Fruit fly (Drosophila melanogaster) whole organism, embryonic: Measurements from ENCODE around the gene CG7889.

Experiments used
- Abd-B ChIP-seq: fragments of 200-800 bp; sonication (Bioruptor generic); optimal IDR thresholded peaks from 2 replicates; lab custom pipeline; 2018; ENCODE audit warnings: missing biosample characterization, mild to moderate bottlenecking, missing genetic modification characterization, moderate library complexity
- CG10321 ChIP-seq: fragments of 200-800 bp; sonication (Bioruptor generic); IDR thresholded peaks from 2 replicates; pipeline ENCODE4 v1.3.6; 2022; ENCODE audit warnings: missing biosample characterization, missing genetic modification characterization
- CG11247 ChIP-seq: fragments of 200-800 bp; sonication (Bioruptor generic); IDR thresholded peaks from 2 replicates; pipeline ENCODE4 v1.3.6; 2022; ENCODE audit warnings: missing biosample characterization, missing genetic modification characterization
- CG1233 ChIP-seq: fragments of 200-800 bp; sonication (Bioruptor generic); optimal IDR thresholded peaks from 4 replicates; lab custom pipeline; 2018; ENCODE audit warnings: missing biosample characterization, mild to moderate bottlenecking, missing genetic modification characterization
- CG13296 ChIP-seq: fragments of 200-800 bp; sonication (Bioruptor generic); optimal IDR thresholded peaks from 3 replicates; lab custom pipeline; 2018; ENCODE audit warnings: missing biosample characterization, mild to moderate bottlenecking, missing genetic modification characterization
- CG2116 ChIP-seq: fragments of 200-800 bp; sonication (Bioruptor generic); optimal IDR thresholded peaks from 3 replicates; lab custom pipeline; 2018; ENCODE audit warnings: missing biosample characterization, mild to moderate bottlenecking, missing genetic modification characterization
- CG31365 ChIP-seq: fragments of 200-800 bp; sonication (Bioruptor generic); optimal IDR thresholded peaks from 2 replicates; lab custom pipeline; 2018; ENCODE audit warnings: missing biosample characterization, mild to moderate bottlenecking, missing genetic modification characterization
- CG3281 ChIP-seq: fragments of 200-800 bp; sonication (Bioruptor generic); optimal IDR thresholded peaks from 3 replicates; lab custom pipeline; 2017; ENCODE audit warnings: missing biosample characterization, mild to moderate bottlenecking, missing genetic modification characterization
- CG33557 ChIP-seq: fragments of 200-800 bp; sonication (Bioruptor generic); optimal IDR thresholded peaks from 2 replicates; lab custom pipeline; 2019; ENCODE audit warnings: missing biosample characterization, mild to moderate bottlenecking, missing genetic modification characterization, moderate library complexity
- CG34376 ChIP-seq: fragments of 200-800 bp; sonication (Bioruptor generic); optimal IDR thresholded peaks from 2 replicates; lab custom pipeline; 2018; ENCODE audit warnings: missing biosample characterization, mild to moderate bottlenecking, missing genetic modification characterization
- CG4328 ChIP-seq: fragments of 200-800 bp; sonication (Bioruptor generic); optimal IDR thresholded peaks from 3 replicates; lab custom pipeline; 2017; ENCODE audit warnings: missing biosample characterization, missing genetic modification reagents, missing genetic modification characterization
- CG4617 ChIP-seq: fragments of 200-800 bp; sonication (Bioruptor generic); optimal IDR thresholded peaks from 3 replicates; lab custom pipeline; 2016; ENCODE audit warnings: missing biosample characterization, missing genetic modification characterization, borderline replicate concordance
- CG4730 ChIP-seq: fragments of 200-800 bp; sonication (Bioruptor generic); IDR thresholded peaks from 2 replicates; pipeline ENCODE4 v1.3.6; 2022; ENCODE audit warnings: missing biosample characterization, missing genetic modification characterization
- CG6689 ChIP-seq: fragments of 200-800 bp; sonication (Bioruptor generic); IDR thresholded peaks from 2 replicates; pipeline ENCODE4 v1.3.6; 2022; ENCODE audit warnings: missing biosample characterization, missing genetic modification characterization
- CG7745 ChIP-seq: fragments of 200-800 bp; sonication (Bioruptor generic); optimal IDR thresholded peaks from 2 replicates; lab custom pipeline; 2018; ENCODE audit warnings: missing biosample characterization, mild to moderate bottlenecking, missing genetic modification characterization, moderate library complexity
- CG7987 ChIP-seq: fragments of 200-800 bp; sonication (Bioruptor generic); optimal IDR thresholded peaks from 2 replicates; lab custom pipeline; 2018; ENCODE audit warnings: missing biosample characterization, mild to moderate bottlenecking, missing genetic modification characterization, moderate library complexity
- CG8290 ChIP-seq, 3 experiments: fragments of 200-800 bp; sonication (Bioruptor generic); optimal IDR thresholded peaks; 2 replicates each; lab custom pipeline; 2016 to 2019; ENCODE audit warnings: missing biosample characterization in 3 of 3, missing genetic modification characterization in 3 of 3, mild to moderate bottlenecking in 2 of 3, moderate library complexity in 1 of 3
- CG9609 ChIP-seq: fragments of 200-800 bp; sonication (Bioruptor generic); optimal IDR thresholded peaks from 3 replicates; lab custom pipeline; 2016; ENCODE audit warnings: missing biosample characterization, missing genetic modification characterization
- CG9817 ChIP-seq: fragments of 200-800 bp; sonication (Bioruptor generic); optimal IDR thresholded peaks from 2 replicates; lab custom pipeline; 2018; ENCODE audit warnings: missing biosample characterization, mild to moderate bottlenecking, missing genetic modification characterization, moderate library complexity
- CrebB ChIP-seq: fragments of 200-800 bp; sonication (Bioruptor generic); optimal IDR thresholded peaks from 3 replicates; lab custom pipeline; 2018; ENCODE audit warnings: missing biosample characterization, mild to moderate bottlenecking, missing genetic modification characterization
- Ets97D ChIP-seq: fragments of 200-800 bp; sonication (Bioruptor generic); optimal IDR thresholded peaks from 3 replicates; lab custom pipeline; 2016; ENCODE audit warnings: missing biosample characterization, missing genetic modification characterization
- Fer2 ChIP-seq: fragments of 200-800 bp; sonication (Bioruptor generic); optimal IDR thresholded peaks from 2 replicates; lab custom pipeline; 2018; ENCODE audit warnings: missing biosample characterization, mild to moderate bottlenecking, missing genetic modification characterization, moderate library complexity
- H2.0 ChIP-seq: fragments of 200-800 bp; sonication (Bioruptor generic); IDR thresholded peaks from 2 replicates; pipeline ENCODE4 v1.3.6; 2022; ENCODE audit warnings: missing biosample characterization, missing genetic modification characterization
- Hmx ChIP-seq: fragments of 200-800 bp; sonication (Bioruptor generic); optimal IDR thresholded peaks from 2 replicates; lab custom pipeline; 2016; ENCODE audit warnings: missing biosample characterization, missing genetic modification characterization
- Hr3 ChIP-seq: fragments of 200-800 bp; sonication (Bioruptor generic); optimal IDR thresholded peaks from 3 replicates; lab custom pipeline; 2016; ENCODE audit warnings: missing biosample characterization, missing genetic modification characterization
- Mrtf ChIP-seq: fragments of 200-800 bp; sonication (Bioruptor generic); IDR thresholded peaks from 3 replicates; pipeline ENCODE4 v1.3.6; 2022; ENCODE audit warnings: missing biosample characterization, missing genetic modification characterization
- NC2β ChIP-seq: fragments of 200-800 bp; sonication (Bioruptor generic); optimal IDR thresholded peaks from 2 replicates; lab custom pipeline; 2016; ENCODE audit warnings: missing biosample characterization, missing genetic modification characterization
- Nf-YB ChIP-seq: fragments of 200-800 bp; sonication (Bioruptor generic); optimal IDR thresholded peaks from 3 replicates; lab custom pipeline; 2019; ENCODE audit warnings: missing biosample characterization, mild to moderate bottlenecking, missing genetic modification characterization, moderate library complexity
- Ptx1 ChIP-seq: fragments of 200-800 bp; sonication (Bioruptor generic); IDR thresholded peaks from 2 replicates; pipeline ENCODE4 v1.3.6; 2022; ENCODE audit warnings: missing biosample characterization, missing genetic modification characterization
- Sry-δ ChIP-seq: fragments of 200-800 bp; sonication (Bioruptor generic); optimal IDR thresholded peaks from 2 replicates; lab custom pipeline; 2016; ENCODE audit warnings: missing biosample characterization, missing genetic modification characterization
- TFAM ChIP-seq: fragments of 200-800 bp; sonication (Bioruptor generic); optimal IDR thresholded peaks from 2 replicates; lab custom pipeline; 2017; ENCODE audit warnings: missing biosample characterization, missing genetic modification characterization, inconsistent platforms
- Xrp1 ChIP-seq: fragments of 200-800 bp; sonication (Bioruptor generic); IDR thresholded peaks from 2 replicates; pipeline ENCODE4 v1.3.6; 2022; ENCODE audit warnings: missing biosample characterization, missing genetic modification characterization
- abd-A ChIP-seq: fragments of 200-800 bp; sonication (Bioruptor generic); optimal IDR thresholded peaks from 3 replicates; lab custom pipeline; 2019; ENCODE audit warnings: missing biosample characterization, mild to moderate bottlenecking, missing genetic modification characterization, moderate library complexity
- bcd ChIP-seq: fragments of 200-800 bp; sonication (Bioruptor generic); optimal IDR thresholded peaks from 2 replicates; lab custom pipeline; 2017; ENCODE audit warnings: missing biosample characterization, mild to moderate bottlenecking, missing genetic modification characterization
- btn ChIP-seq: fragments of 200-800 bp; sonication (Bioruptor generic); optimal IDR thresholded peaks from 2 replicates; lab custom pipeline; 2016; ENCODE audit warnings: missing biosample characterization, missing genetic modification characterization
- dati ChIP-seq: fragments of 200-800 bp; sonication (Bioruptor generic); IDR thresholded peaks from 2 replicates; pipeline ENCODE4 v1.3.6; 2022; ENCODE audit warnings: missing biosample characterization, missing genetic modification characterization
- emc ChIP-seq: fragments of 200-800 bp; sonication (Bioruptor generic); optimal IDR thresholded peaks from 2 replicates; lab custom pipeline; 2016; ENCODE audit warnings: missing biosample characterization, missing genetic modification characterization
- fd96Cb ChIP-seq: fragments of 200-800 bp; sonication (Bioruptor generic); optimal IDR thresholded peaks from 2 replicates; lab custom pipeline; 2018; ENCODE audit warnings: missing biosample characterization, mild to moderate bottlenecking, missing genetic modification characterization, moderate library complexity
- her ChIP-seq: fragments of 200-800 bp; sonication (Bioruptor generic); optimal IDR thresholded peaks from 2 replicates; lab custom pipeline; 2016; ENCODE audit warnings: missing biosample characterization, missing genetic modification characterization
- mirr ChIP-seq: fragments of 200-800 bp; sonication (Bioruptor generic); optimal IDR thresholded peaks from 3 replicates; lab custom pipeline; 2018; ENCODE audit warnings: missing biosample characterization, mild to moderate bottlenecking, missing genetic modification characterization
- nerfin-1 ChIP-seq: fragments of 200-800 bp; sonication (Bioruptor generic); optimal IDR thresholded peaks from 3 replicates; lab custom pipeline; 2019; ENCODE audit warnings: missing biosample characterization, mild to moderate bottlenecking, missing genetic modification characterization, moderate library complexity
- nerfin-2 ChIP-seq: fragments of 200-800 bp; sonication (Bioruptor generic); IDR thresholded peaks from 2 replicates; pipeline ENCODE4 v1.3.6; 2022; ENCODE audit warnings: missing biosample characterization, missing genetic modification characterization; ENCODE audit not compliant: partially characterized antibody
- pb ChIP-seq: fragments of 200-800 bp; sonication (Bioruptor generic); optimal IDR thresholded peaks from 3 replicates; lab custom pipeline; 2016; ENCODE audit warnings: missing biosample characterization, missing genetic modification characterization
- ro ChIP-seq: fragments of 200-800 bp; sonication (Bioruptor generic); IDR thresholded peaks from 2 replicates; pipeline ENCODE4 v1.3.6; 2022; ENCODE audit warnings: missing biosample characterization, missing genetic modification characterization
- sens-2 ChIP-seq: fragments of 200-800 bp; sonication (Bioruptor generic); IDR thresholded peaks from 2 replicates; pipeline ENCODE4 v1.3.6; 2022; ENCODE audit warnings: missing biosample characterization, missing genetic modification characterization
- tio ChIP-seq: fragments of 200-800 bp; sonication (Bioruptor generic); optimal IDR thresholded peaks from 2 replicates; lab custom pipeline; 2017; ENCODE audit warnings: missing biosample characterization, missing genetic modification characterization, inconsistent platforms
- tx ChIP-seq: fragments of 200-800 bp; sonication (Bioruptor generic); optimal IDR thresholded peaks from 2 replicates; lab custom pipeline; 2016; ENCODE audit warnings: missing biosample characterization, missing genetic modification characterization
- unc-4 ChIP-seq: fragments of 200-800 bp; sonication (Bioruptor generic); IDR thresholded peaks from 2 replicates; pipeline ENCODE4 v1.3.6; 2022; ENCODE audit warnings: missing biosample characterization, missing genetic modification characterization; ENCODE audit not compliant: partially characterized antibody
- vvl ChIP-seq: fragments of 200-800 bp; sonication (Bioruptor generic); IDR thresholded peaks from 2 replicates; pipeline ENCODE4 v1.3.6; 2022; ENCODE audit warnings: missing biosample characterization, missing genetic modification characterization
- zen ChIP-seq: fragments of 200-800 bp; sonication (Bioruptor generic); optimal IDR thresholded peaks from 3 replicates; lab custom pipeline; 2018; ENCODE audit warnings: missing biosample characterization, mild to moderate bottlenecking, missing genetic modification characterization, moderate library complexity

Gene CG7889

DNA sequence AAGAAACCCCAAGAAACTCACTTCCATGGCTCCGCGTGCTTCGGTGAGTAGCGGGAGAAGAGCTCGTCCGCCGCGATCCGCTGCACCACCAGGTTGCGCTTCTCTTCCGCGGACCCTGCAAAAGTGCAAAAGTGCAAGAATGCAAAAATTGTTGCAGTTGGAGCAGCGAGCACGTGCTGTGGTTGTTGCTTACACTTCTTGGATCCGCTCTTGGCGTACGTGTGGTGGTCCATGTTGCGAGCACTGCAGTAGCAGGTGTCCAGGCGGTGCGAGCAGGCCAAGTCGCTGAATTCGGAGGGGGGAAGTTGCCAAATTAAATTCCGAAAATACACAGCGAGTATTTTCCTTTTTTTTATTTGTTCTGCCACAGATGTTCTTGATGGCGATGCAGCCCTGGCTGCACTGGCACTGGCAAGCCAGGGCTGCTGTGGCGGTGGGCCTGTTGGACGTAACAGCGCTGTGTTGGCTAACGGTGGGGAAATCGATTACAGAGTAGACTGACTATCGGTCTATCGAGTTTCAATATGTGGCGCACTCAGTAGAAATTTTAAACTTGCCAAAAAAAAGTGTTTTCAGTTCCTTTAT lies 25.1 kb downstream of the CG7889 start, which contains the start of gene CG8010 (continued):
- TF ChIP-seq Sry-δ (peak; percentile 54), bcd (GFP tag; lab: Kevin White, UChicago) (no peak), CG7745 (tag; lab: Kevin White, UChicago) (no peak), emc (GFP tag; lab: Kevin White, UChicago) (no peak), CG9817 (tag; lab: Kevin White, UChicago) (no peak), CG4617 (peak; percentile 32), Xrp1 (no peak), nerfin-1 (tag; lab: Kevin White, UChicago) (peak; percentile 14), CG9609 (GFP tag; lab: Kevin White, UChicago) (peak; percentile 28), CG7987 (GFP tag; lab: Kevin White, UChicago) (peak; percentile 31), Ets97D (peak; percentile 11), NC2β (GFP tag; lab: Kevin White, UChicago) (no peak), mirr (GFP tag; lab: Kevin White, UChicago) (no peak), CG4328 (no peak), Abd-B (no peak), Nf-YB (GFP tag; lab: Kevin White, UChicago) (no peak), sens-2 (GFP tag; lab: Robert Waterston, UW) (no peak), her (peak; percentile 30), CG8290 (GFP tag; optimal IDR thresholded peaks at IDR 0.05; lab: Kevin White, UChicago) (no peak), CG8290 (tag; optimal IDR thresholded peaks at IDR 0.05; lab: Kevin White, UChicago) (no peak), fd96Cb (tag; lab: Kevin White, UChicago) (no peak), zen (tag; lab: Kevin White, UChicago) (no peak), TFAM (GFP tag; lab: Kevin White, UChicago) (no peak), CG13296 (peak; percentile 5), tio (GFP tag; lab: Kevin White, UChicago) (no peak), vvl (peak; percentile 40; the same call in 1 of the 2 replicates), CG1233 (no peak), ro (GFP tag; lab: Robert Waterston, UW) (no peak), tx (GFP tag; lab: Kevin White, UChicago) (peak; percentile 1), pb (GFP tag; lab: Kevin White, UChicago) (no peak), CG3281 (GFP tag; lab: Kevin White, UChicago) (peak; percentile 44), CG6689 (GFP tag; lab: Robert Waterston, UW) (no peak), CG33557 (GFP tag; lab: Kevin White, UChicago) (no peak), CG2116 (peak; percentile 92), Hr3 (GFP tag; lab: Kevin White, UChicago) (no peak), CG11247 (no peak), CG4730 (GFP tag; lab: Robert Waterston, UW) (no peak), CrebB (tag; lab: Kevin White, UChicago) (no peak), Hmx (GFP tag; lab: Kevin White, UChicago) (no peak), Mrtf (GFP tag; lab: Robert Waterston, UW) (no peak), btn (GFP tag; lab: Kevin White, UChicago) (no peak), unc-4 (peak; percentile 47; the same call in 1 of the 2 replicates), CG34376 (GFP tag; lab: Kevin White, UChicago) (peak; percentile 14), Fer2 (tag; lab: Kevin White, UChicago) (no peak), CG31365 (no peak), H2.0 (GFP tag; lab: Robert Waterston, UW) (no peak), dati (GFP tag; lab: Robert Waterston, UW) (no peak), Ptx1 (GFP tag; lab: Robert Waterston, UW) (peak; percentile 33; the same call in 1 of the 2 replicates), CG10321 (GFP tag; lab: Robert Waterston, UW) (no peak), abd-A (no peak), nerfin-2 (peak; percentile 42; the same call in 1 of the 2 replicates)
